Fruit fly (Drosophila melanogaster) whole organism, adult: ENCODE results near the gene Gbs-70E.

ENCODE experiments used
- CG11617 ChIP-seq: fragments of 200-800 bp; sonication (Bioruptor generic); optimal IDR thresholded peaks from 2 replicates; lab custom pipeline; 2017; ENCODE audit warnings: mild to moderate bottlenecking, missing biosample characterization, missing genetic modification reagents, missing genetic modification characterization
- CG12768 ChIP-seq: fragments of 200-800 bp; sonication (Bioruptor generic); optimal IDR thresholded peaks from 2 replicates; lab custom pipeline; 2017; ENCODE audit warnings: missing biosample characterization, missing genetic modification characterization, mild to moderate bottlenecking, moderate library complexity, missing genetic modification reagents
- CG14711 ChIP-seq: fragments of 200-800 bp; sonication (Bioruptor generic); optimal IDR thresholded peaks from 2 replicates; lab custom pipeline; 2018; ENCODE audit warnings: missing biosample characterization, mild to moderate bottlenecking, missing genetic modification characterization, moderate library complexity
- CG1620 ChIP-seq: fragments of 200-800 bp; sonication (Bioruptor generic); optimal IDR thresholded peaks from 2 replicates; lab custom pipeline; 2016; ENCODE audit warnings: missing biosample characterization, missing genetic modification characterization
- CG33017 ChIP-seq: fragments of 200-800 bp; sonication (Bioruptor generic); optimal IDR thresholded peaks from 2 replicates; lab custom pipeline; 2018; ENCODE audit warnings: missing biosample characterization, mild to moderate bottlenecking, missing genetic modification characterization, moderate library complexity
- CG5204 ChIP-seq: fragments of 200-800 bp; sonication (Bioruptor generic); optimal IDR thresholded peaks from 2 replicates; lab custom pipeline; 2016; ENCODE audit warnings: missing biosample characterization, missing genetic modification characterization
- CG7045 ChIP-seq: fragments of 200-800 bp; sonication (Bioruptor generic); optimal IDR thresholded peaks from 2 replicates; lab custom pipeline; 2017; ENCODE audit warnings: missing biosample characterization, mild to moderate bottlenecking, missing genetic modification characterization
- CG7101 ChIP-seq: fragments of 200-800 bp; sonication (Bioruptor generic); optimal IDR thresholded peaks from 2 replicates; lab custom pipeline; 2018; ENCODE audit warnings: missing biosample characterization, mild to moderate bottlenecking, missing genetic modification characterization, moderate library complexity
- Clk ChIP-seq: fragments of 200-800 bp; sonication (Bioruptor generic); optimal IDR thresholded peaks from 2 replicates; lab custom pipeline; 2017; ENCODE audit warnings: missing biosample characterization, missing genetic modification characterization
- Crg-1 ChIP-seq: fragments of 200-800 bp; sonication (Bioruptor generic); optimal IDR thresholded peaks from 2 replicates; lab custom pipeline; 2016; ENCODE audit warnings: missing biosample characterization, missing genetic modification characterization
- Hr96 ChIP-seq: fragments of 200-800 bp; sonication (Bioruptor generic); optimal IDR thresholded peaks from 2 replicates; lab custom pipeline; 2016; ENCODE audit warnings: missing biosample characterization, missing genetic modification characterization
- Mnt ChIP-seq: fragments of 200-800 bp; sonication (Bioruptor generic); optimal IDR thresholded peaks from 2 replicates; lab custom pipeline; 2016; ENCODE audit warnings: missing biosample characterization, mild to moderate bottlenecking, missing genetic modification characterization
- bab1 ChIP-seq: fragments of 200-800 bp; sonication (Bioruptor generic); optimal IDR thresholded peaks from 3 replicates; lab custom pipeline; 2019; ENCODE audit warnings: missing biosample characterization, mild to moderate bottlenecking, missing genetic modification characterization, moderate library complexity
- cic ChIP-seq: fragments of 200-800 bp; sonication (Bioruptor generic); optimal IDR thresholded peaks from 2 replicates; lab custom pipeline; 2017; ENCODE audit warnings: missing biosample characterization, mild to moderate bottlenecking, missing genetic modification characterization, moderate library complexity
- cnc ChIP-seq, 2 experiments: fragments of >200 bp; optimal IDR thresholded peaks; 2 replicates each; lab custom pipeline; 2017
- kay ChIP-seq: fragments of 200-800 bp; sonication (Bioruptor generic); peaks from one replicate; lab custom pipeline; 2016; ENCODE audit warnings: missing biosample characterization, missing genetic modification characterization, borderline replicate concordance
- ovo ChIP-seq: fragments of 200-800 bp; sonication (Bioruptor generic); optimal IDR thresholded peaks from 2 replicates; lab custom pipeline; 2016; ENCODE audit warnings: missing biosample characterization, missing genetic modification characterization
- pad ChIP-seq: fragments of 200-800 bp; sonication (Bioruptor generic); optimal IDR thresholded peaks from 3 replicates; lab custom pipeline; 2017; ENCODE audit warnings: missing biosample characterization, missing genetic modification characterization, mild to moderate bottlenecking, moderate library complexity, missing genetic modification reagents
- tj ChIP-seq: fragments of 200-800 bp; sonication (Bioruptor generic); optimal IDR thresholded peaks from 3 replicates; lab custom pipeline; 2017; ENCODE audit warnings: missing biosample characterization, mild to moderate bottlenecking, missing genetic modification characterization, moderate library complexity
- toe ChIP-seq: fragments of 200-800 bp; sonication (Bioruptor generic); optimal IDR thresholded peaks from 2 replicates; lab custom pipeline; 2016; ENCODE audit warnings: missing biosample characterization, missing genetic modification characterization

The Gbs-70E gene

dm6 chr3L:14550839-14551415 is at the start of gene Gbs-70E:
Gene Gbs-70E (minus strand): TSS chr3L:14550975.
- TF ChIP-seq Mnt (GFP tag; lab: Kevin White, UChicago) (peak; percentile 81), CG14711 (tag; lab: Kevin White, UChicago) (peak; percentile 80), cic (peak; percentile 88), pad (GFP tag; lab: Kevin White, UChicago) (peak; percentile 83), kay (peak; percentile 43), ovo (GFP tag; lab: Kevin White, UChicago) (peak; percentile 90), Clk (GFP tag; lab: Kevin White, UChicago) (peak; percentile 44), CG5204 (GFP tag; lab: Kevin White, UChicago) (peak; percentile 88), CG33017 (peak; percentile 93), CG1620 (peak; percentile 86), toe (GFP tag; lab: Kevin White, UChicago) (peak; percentile 86), Crg-1 (peak; percentile 84), CG7101 (tag; lab: Kevin White, UChicago) (peak; percentile 94), CG12768 (GFP tag; lab: Kevin White, UChicago) (peak; percentile 90), CG7045 (GFP tag; lab: Kevin White, UChicago) (peak; percentile 84), tj (GFP tag; lab: Kevin White, UChicago) (peak; percentile 80), CG11617 (peak; percentile 96), bab1 (GFP tag; lab: Kevin White, UChicago) (peak; percentile 98), cnc (optimal IDR thresholded peaks at IDR 0.05; lab: Kevin White, UChicago) (no peak), Hr96 (GFP tag; lab: Kevin White, UChicago) (peak; percentile 90)

- no peak for TF ChIP-seq CG12768 (GFP tag; lab: Kevin White, UChicago)
- TF ChIP-seq cic = no peak
- TF ChIP-seq tj (GFP tag; lab: Kevin White, UChicago) = no peak
- TF ChIP-seq CG14711 (tag; lab: Kevin White, UChicago) = no peak
- TF ChIP-seq pad (GFP tag; lab: Kevin White, UChicago) = no peak
- TF ChIP-seq CG11617 = no peak
- no peak for TF ChIP-seq CG1620
- no peak for TF ChIP-seq Mnt (GFP tag; lab: Kevin White, UChicago)
- TF ChIP-seq Crg-1 = no peak
- TF ChIP-seq CG7101 (tag; lab: Kevin White, UChicago) = no peak
- no peak for TF ChIP-seq Hr96 (GFP tag; lab: Kevin White, UChicago)
- TF ChIP-seq toe (GFP tag; lab: Kevin White, UChicago) = no peak
- no peak for TF ChIP-seq kay
- no peak for TF ChIP-seq CG33017
- TF ChIP-seq CG7045 (GFP tag; lab: Kevin White, UChicago) = no peak
- no peak for TF ChIP-seq CG5204 (GFP tag; lab: Kevin White, UChicago)
- TF ChIP-seq cnc (optimal IDR thresholded peaks at IDR 0.05; lab: Kevin White, UChicago) = no peak
- no peak for TF ChIP-seq bab1 (GFP tag; lab: Kevin White, UChicago)
Observed at dm6 chr3L:14600570-14600969, 49.8 kb upstream of the Gbs-70E start.

dm6 chr3L:14599503-14599902 is 48.7 kb upstream of the Gbs-70E start, which contains the start of gene HGTX:
Gene HGTX (minus strand): TSS chr3L:14599540.
- TF ChIP-seq CG14711 (tag; lab: Kevin White, UChicago) (no peak), pad (GFP tag; lab: Kevin White, UChicago) (peak; percentile 65), Mnt (GFP tag; lab: Kevin White, UChicago) (no peak), kay (no peak), tj (GFP tag; lab: Kevin White, UChicago) (no peak), CG5204 (GFP tag; lab: Kevin White, UChicago) (no peak)

- no peak for TF ChIP-seq Mnt (GFP tag; lab: Kevin White, UChicago)
- no peak for TF ChIP-seq CG1620
- no peak for TF ChIP-seq bab1 (GFP tag; lab: Kevin White, UChicago)
- no peak for TF ChIP-seq CG5204 (GFP tag; lab: Kevin White, UChicago)
- TF ChIP-seq toe (GFP tag; lab: Kevin White, UChicago) = no peak
- no peak for TF ChIP-seq CG7101 (tag; lab: Kevin White, UChicago)
- no peak for TF ChIP-seq CG33017
- no peak for TF ChIP-seq CG11617
- TF ChIP-seq cnc (optimal IDR thresholded peaks at IDR 0.05; lab: Kevin White, UChicago) = no peak
- TF ChIP-seq ovo (GFP tag; lab: Kevin White, UChicago) = no peak
- TF ChIP-seq kay = no peak
Observed at dm6 chr3L:14592166-14592565, 41.4 kb upstream of the Gbs-70E start.

- TF ChIP-seq kay (no peak), CG33017 (no peak), bab1 (GFP tag; lab: Kevin White, UChicago) (no peak), cnc (optimal IDR thresholded peaks at IDR 0.05; lab: Kevin White, UChicago) (no peak), ovo (GFP tag; lab: Kevin White, UChicago) (no peak), CG7101 (tag; lab: Kevin White, UChicago) (no peak), CG12768 (GFP tag; lab: Kevin White, UChicago) (no peak), Clk (GFP tag; lab: Kevin White, UChicago) (no peak), tj (GFP tag; lab: Kevin White, UChicago) (no peak), toe (GFP tag; lab: Kevin White, UChicago) (no peak), CG7045 (GFP tag; lab: Kevin White, UChicago) (no peak), CG14711 (tag; lab: Kevin White, UChicago) (no peak), Mnt (GFP tag; lab: Kevin White, UChicago) (no peak), pad (GFP tag; lab: Kevin White, UChicago) (no peak), CG11617 (no peak), CG5204 (GFP tag; lab: Kevin White, UChicago) (no peak), Hr96 (GFP tag; lab: Kevin White, UChicago) (no peak), Crg-1 (no peak), cic (no peak)
Observed at dm6 chr3L:14590964-14591363, 40.2 kb upstream of the Gbs-70E start.

- TF ChIP-seq bab1 (GFP tag; lab: Kevin White, UChicago) = no peak
- TF ChIP-seq CG12768 (GFP tag; lab: Kevin White, UChicago) = no peak
- TF ChIP-seq ovo (GFP tag; lab: Kevin White, UChicago) = no peak
- no peak for TF ChIP-seq toe (GFP tag; lab: Kevin White, UChicago)
- TF ChIP-seq kay = no peak
Observed at dm6 chr3L:14583803-14584202, 33.0 kb upstream of the Gbs-70E start.
